Worm (Caenorhabditis elegans): ENCODE results near the gene F13H10.9.

- no peak for TF ChIP-seq dpff-1 (tag; optimal IDR thresholded peaks at IDR 0.05)
- no peak for TF ChIP-seq bed-2 (GFP tag; IDR thresholded peaks at IDR 0.05)
- TF ChIP-seq mxl-1 (tag; optimal IDR thresholded peaks at IDR 0.05) = no peak
- no peak for TF ChIP-seq unc-130 (GFP tag; optimal IDR thresholded peaks at IDR 0.05)
- TF ChIP-seq ama-1 (optimal IDR thresholded peaks at IDR 0.05) = no peak
- TF ChIP-seq ama-1 (GFP tag; optimal IDR thresholded peaks at IDR 0.05) = no peak
- TF ChIP-seq madf-10 (tag; optimal IDR thresholded peaks at IDR 0.05) = no peak
- no peak for TF ChIP-seq rpc-1 (optimal IDR thresholded peaks at IDR 0.05)
- TF ChIP-seq rpc-1 (tag; optimal IDR thresholded peaks at IDR 0.05) = no peak
Observed at ce11 chrIV:11006868-11007267, 5.2 kb downstream of the F13H10.9 start.
